Fruit fly (Drosophila melanogaster) Kc167 (cell line): ENCODE measurements around the gene TpnC73F.

Experiments used
- Myc ChIP-seq: fragments of >200 bp; optimal IDR thresholded peaks from 2 replicates; lab custom pipeline; 2017; ENCODE audit warnings: missing external identifiers
- Sin3A ChIP-seq: fragments of >200 bp; optimal IDR thresholded peaks from 2 replicates; lab custom pipeline; 2018; ENCODE audit warnings: missing external identifiers
- h ChIP-seq: fragments of >200 bp; optimal IDR thresholded peaks from 3 replicates; lab custom pipeline; 2018; ENCODE audit warnings: missing external identifiers
- psq ChIP-seq: fragments of >200 bp; optimal IDR thresholded peaks from 2 replicates; lab custom pipeline; 2017; ENCODE audit warnings: missing external identifiers
- ttk ChIP-seq: sonication (Bioruptor generic); optimal IDR thresholded peaks from 2 replicates; lab custom pipeline; 2017; ENCODE audit warnings: missing external identifiers

DNA sequence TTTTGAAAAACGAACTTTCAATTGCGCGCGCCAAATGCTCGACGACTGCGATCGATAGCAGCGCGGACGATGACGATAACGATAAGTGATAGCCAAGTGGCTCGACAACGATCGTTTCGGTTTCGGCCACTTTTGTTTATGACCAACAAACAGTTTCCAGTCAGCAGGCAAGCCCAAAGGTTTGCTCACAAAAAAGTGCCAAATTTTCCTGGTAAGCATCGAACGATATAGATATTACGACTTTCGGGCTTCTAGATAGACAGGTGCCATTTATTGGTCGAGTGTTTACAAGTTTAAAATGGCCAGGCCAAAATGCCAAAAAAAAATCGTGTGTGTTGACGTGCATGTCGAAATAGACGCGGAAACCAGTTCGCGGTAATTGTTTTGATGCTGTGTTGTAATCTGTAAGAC, 9.6 kb downstream of the TpnC73F start, which contains the start of gene CG7724:
- TF ChIP-seq psq (lab: Kevin White, UChicago) (no peak), Myc (no peak), ttk (lab: Kevin White, UChicago) (no peak), Sin3A (no peak), h (lab: Kevin White, UChicago) (no peak)
